Worm (Caenorhabditis elegans) whole organism, L4/young adult: ENCODE measurements around the gene ckb-1.

Experiments
- W03F9.2 ChIP-seq: fragments of 150-350 bp; optimal IDR thresholded peaks from 2 replicates; lab custom pipeline; 2014; ENCODE audit warnings: missing biosample characterization, missing genetic modification characterization
- dao-5 ChIP-seq: sonication (generic microtip); optimal IDR thresholded peaks from 2 replicates; lab custom pipeline; 2016; ENCODE audit warnings: missing genotype, missing genetic modification characterization, moderate library complexity, missing compliant biosample characterization
- him-1 ChIP-seq: sonication (generic microtip); optimal IDR thresholded peaks from 2 replicates; lab custom pipeline; 2016; ENCODE audit warnings: missing genotype, missing genetic modification reagents, missing genetic modification characterization, missing compliant biosample characterization

ckb-1 gene

DNA sequence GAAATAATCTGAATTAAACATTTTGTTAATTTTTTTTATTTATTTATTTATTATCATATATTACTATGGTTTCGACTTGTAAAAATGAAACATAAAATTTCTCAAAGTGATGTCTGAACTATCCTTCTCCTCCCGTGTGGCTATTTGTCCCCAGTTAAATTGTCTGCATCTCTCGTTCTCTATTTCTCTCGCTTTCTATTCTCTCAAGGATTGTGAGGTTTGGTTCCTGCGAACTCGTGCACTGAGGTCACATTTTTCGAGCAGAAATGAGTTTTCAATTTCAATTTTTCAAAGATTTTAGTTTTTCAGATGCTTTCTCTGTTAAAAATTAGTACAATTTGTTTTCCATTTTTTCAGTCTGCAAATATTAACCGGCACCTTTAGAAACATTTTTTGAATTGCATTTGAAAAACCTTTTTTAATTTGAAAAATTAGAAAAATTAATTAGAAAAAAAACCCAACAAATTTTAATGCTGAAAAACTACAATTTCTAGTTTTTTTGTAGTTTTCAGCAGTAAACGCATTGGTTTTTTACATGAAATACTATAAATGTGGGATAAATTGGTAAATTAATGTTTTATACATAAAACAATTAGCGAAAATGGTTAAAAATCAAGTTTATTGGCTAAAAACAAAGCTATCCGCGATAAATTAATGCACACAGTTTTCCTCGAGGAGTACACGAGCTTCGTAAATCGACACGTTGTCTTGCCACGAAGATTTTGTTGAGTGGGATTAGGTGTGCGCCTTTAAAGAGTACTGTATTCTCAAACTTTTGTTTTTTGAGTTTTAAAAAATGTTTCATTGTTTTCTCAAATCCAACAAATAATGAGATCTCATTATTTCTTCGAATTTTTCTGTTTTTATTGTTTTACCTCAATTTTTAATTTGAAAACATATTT is 47.3 kb downstream of the ckb-1 start:
- TF ChIP-seq dao-5 (tag; lab: Kevin White, UChicago), result no peak
- TF ChIP-seq W03F9.2 (tag; lab: Kevin White, UChicago), result no peak
- no peak for TF ChIP-seq him-1 (tag; lab: Kevin White, UChicago)

DNA sequence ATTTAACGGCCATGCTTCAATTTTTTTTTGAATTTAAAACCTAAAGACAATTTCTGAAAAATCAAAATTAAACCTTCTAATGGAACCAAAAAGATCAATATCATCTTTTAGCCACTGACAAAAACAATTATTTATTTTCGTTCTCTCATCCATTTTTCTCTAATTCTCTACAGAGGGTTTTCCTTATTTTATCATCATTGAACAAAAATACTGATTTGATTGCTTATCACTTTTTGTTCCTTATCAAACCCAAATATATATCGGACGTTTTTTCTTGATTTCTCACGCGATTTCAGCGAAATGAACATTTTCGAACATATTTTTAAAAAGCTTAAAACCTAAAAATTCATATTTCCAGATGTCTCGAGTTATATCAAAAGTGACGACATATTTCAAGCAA is 48.0 kb downstream of the ckb-1 start, which contains the start of gene mpc-1:
TSS of gene mpc-1 (plus strand) at position 359 of the 400 bp plus-strand sequence.
- TF ChIP-seq him-1 (tag; lab: Kevin White, UChicago), result no peak
- no peak for TF ChIP-seq dao-5 (tag; lab: Kevin White, UChicago)
- no peak for TF ChIP-seq W03F9.2 (tag; lab: Kevin White, UChicago)

DNA sequence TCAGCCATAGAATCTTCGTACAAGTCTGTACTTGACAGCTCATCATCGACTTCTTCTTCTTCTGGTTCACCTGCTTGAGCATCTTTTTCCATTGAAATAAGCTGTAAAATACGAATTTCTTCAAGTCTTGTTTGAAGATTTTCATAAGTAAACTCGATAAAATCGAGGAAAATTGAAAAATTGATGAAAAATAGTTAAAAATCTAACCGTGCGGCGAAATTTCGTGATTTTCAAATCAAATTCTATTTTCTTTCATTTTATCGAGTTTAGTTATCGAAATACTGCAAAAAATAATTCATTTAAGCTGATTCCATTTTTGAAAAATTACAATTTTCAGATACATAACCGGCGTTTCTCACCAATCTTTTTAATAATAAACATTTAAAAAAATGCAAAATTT is 50.1 kb downstream of the ckb-1 start, which contains the start of gene R07E5.11:
TSS of gene R07E5.11 (minus strand) at position 101 of the 400 bp plus-strand sequence.
- no peak for TF ChIP-seq dao-5 (tag; lab: Kevin White, UChicago)
- TF ChIP-seq him-1 (tag; lab: Kevin White, UChicago), result no peak
- TF ChIP-seq W03F9.2 (tag; lab: Kevin White, UChicago), result no peak
